Worm (Caenorhabditis elegans): ENCODE measurements around the gene R13A5.11.

The R13A5.11 gene

DNA sequence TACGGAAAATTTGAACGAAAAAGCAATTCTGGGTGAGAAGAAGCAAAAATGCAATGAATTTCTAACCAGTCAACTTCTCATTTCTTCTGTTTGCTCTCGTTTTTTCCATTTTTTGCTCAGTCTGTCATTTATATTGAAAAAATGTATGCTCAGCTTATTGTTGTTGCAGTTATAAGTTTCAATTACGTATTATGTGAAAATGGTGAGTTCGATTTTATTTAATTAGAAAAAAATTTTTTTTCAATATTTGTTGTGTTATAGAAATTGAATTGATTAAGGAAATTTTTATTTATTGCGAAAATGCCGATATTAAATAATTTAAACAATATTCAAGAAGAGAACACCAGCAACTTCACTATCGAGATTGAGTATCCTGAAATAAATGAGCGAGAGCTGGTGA lies 31.3 kb downstream of the R13A5.11 start, which contains the start of gene lgc-12:
Gene lgc-12, plus strand, starts transcription at position 301 of the 400 bp plus-strand sequence.
- TF ChIP-seq dmd-4 (tag; optimal IDR thresholded peaks at IDR 0.05; ENCODE audit: borderline replicate concordance) (no peak), ceh-24 (tag; optimal IDR thresholded peaks at IDR 0.05) (no peak), fkh-6 (tag; optimal IDR thresholded peaks at IDR 0.05) (no peak), sdc-2 (tag; optimal IDR thresholded peaks at IDR 0.05) (no peak), mec-3 (tag; optimal IDR thresholded peaks at IDR 0.05; ENCODE audit: borderline replicate concordance) (no peak), ets-4 (tag; optimal IDR thresholded peaks at IDR 0.05) (no peak), ttx-3 (tag; optimal IDR thresholded peaks at IDR 0.05) (no peak), unc-42 (tag; optimal IDR thresholded peaks at IDR 0.05) (no peak), sox-2 (GFP tag; IDR thresholded peaks at IDR 0.05) (no peak), dve-1 (tag; optimal IDR thresholded peaks at IDR 0.05) (no peak), tbx-2 (tag; optimal IDR thresholded peaks at IDR 0.05) (no peak), ceh-48 (tag; optimal IDR thresholded peaks at IDR 0.05) (no peak), zip-5 (tag; optimal IDR thresholded peaks at IDR 0.05) (no peak), ref-2 (tag; optimal IDR thresholded peaks at IDR 0.05) (no peak), unc-55 (GFP tag; optimal IDR thresholded peaks at IDR 0.05) (no peak), ztf-16 (tag; optimal IDR thresholded peaks at IDR 0.05) (no peak), C08G9.2 (tag; optimal IDR thresholded peaks at IDR 0.05) (no peak), rnt-1 (tag; optimal IDR thresholded peaks at IDR 0.05) (no peak), T23F11.4 (GFP tag; optimal IDR thresholded peaks at IDR 0.05) (no peak), ceh-19 (GFP tag; optimal IDR thresholded peaks at IDR 0.05) (no peak)

DNA sequence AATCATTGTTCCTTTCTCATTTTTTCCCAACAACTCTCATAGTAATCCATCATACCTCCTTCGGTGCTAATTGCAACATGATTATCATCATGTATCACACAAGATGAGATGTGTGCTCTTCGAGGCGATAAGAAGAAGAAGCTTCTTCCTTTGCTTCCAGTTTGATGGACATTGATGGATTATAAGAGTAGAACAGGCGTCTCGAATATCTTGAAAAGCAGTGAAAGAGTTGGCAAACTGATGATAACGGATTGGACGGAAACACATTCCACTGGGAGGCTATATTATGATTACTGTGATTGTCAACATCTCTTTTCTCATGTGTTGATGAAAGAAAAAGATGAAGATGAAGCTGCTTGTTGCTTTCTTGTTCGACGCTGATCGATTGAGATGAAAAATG lies 33.3 kb downstream of the R13A5.11 start:
- TF ChIP-seq ceh-24 (tag; optimal IDR thresholded peaks at IDR 0.05) (no peak), rnt-1 (tag; optimal IDR thresholded peaks at IDR 0.05) (peak; percentile 55), pros-1 (tag; optimal IDR thresholded peaks at IDR 0.05) (no peak), ceh-9 (tag; optimal IDR thresholded peaks at IDR 0.05) (no peak), dmd-4 (tag; optimal IDR thresholded peaks at IDR 0.05; ENCODE audit: borderline replicate concordance) (no peak), F13H6.1 (tag; optimal IDR thresholded peaks at IDR 0.05) (no peak), unc-55 (GFP tag; optimal IDR thresholded peaks at IDR 0.05) (peak; percentile 99), pqm-1 (tag; optimal IDR thresholded peaks at IDR 0.05) (no peak), nfya-1 (tag; optimal IDR thresholded peaks at IDR 0.05) (no peak), ceh-18 (tag; optimal IDR thresholded peaks at IDR 0.05) (peak; percentile 73), pat-9 (tag; optimal IDR thresholded peaks at IDR 0.05) (no peak), eyg-1 (tag; optimal IDR thresholded peaks at IDR 0.05) (no peak), pha-2 (tag; optimal IDR thresholded peaks at IDR 0.05) (no peak), fax-1 (tag; optimal IDR thresholded peaks at IDR 0.05) (no peak), tbx-2 (tag; optimal IDR thresholded peaks at IDR 0.05) (peak; percentile 26), elt-2 (tag; optimal IDR thresholded peaks at IDR 0.05) (no peak)

DNA sequence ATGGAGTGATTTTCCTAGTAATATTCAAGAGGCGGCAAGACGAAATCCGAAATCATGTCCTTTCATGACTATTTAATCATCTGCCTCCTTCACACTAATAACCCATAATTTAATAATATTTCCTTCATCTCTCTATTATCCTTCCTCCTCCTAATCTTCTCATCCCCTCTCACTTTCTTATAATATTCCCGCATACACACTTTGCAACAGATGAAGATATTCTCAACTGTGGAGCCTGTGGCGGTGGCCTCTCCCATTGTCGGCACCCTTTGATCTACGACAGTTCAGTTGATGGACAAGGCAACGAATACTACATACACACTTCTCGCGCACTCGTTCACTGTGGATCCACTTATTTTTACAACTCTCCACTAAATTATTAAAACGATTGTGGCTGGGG lies 34.5 kb downstream of the R13A5.11 start:
- peak; percentile 77 for TF ChIP-seq unc-42 (tag; optimal IDR thresholded peaks at IDR 0.05)
- TF ChIP-seq unc-3 (GFP tag; conservative IDR thresholded peaks at IDR 0.05) = no peak
- no peak for TF ChIP-seq unc-3 (tag; optimal IDR thresholded peaks at IDR 0.05)
- TF ChIP-seq unc-55 (GFP tag; optimal IDR thresholded peaks at IDR 0.05) = peak; percentile 78
- TF ChIP-seq hlh-8 (tag; optimal IDR thresholded peaks at IDR 0.05) = no peak

DNA sequence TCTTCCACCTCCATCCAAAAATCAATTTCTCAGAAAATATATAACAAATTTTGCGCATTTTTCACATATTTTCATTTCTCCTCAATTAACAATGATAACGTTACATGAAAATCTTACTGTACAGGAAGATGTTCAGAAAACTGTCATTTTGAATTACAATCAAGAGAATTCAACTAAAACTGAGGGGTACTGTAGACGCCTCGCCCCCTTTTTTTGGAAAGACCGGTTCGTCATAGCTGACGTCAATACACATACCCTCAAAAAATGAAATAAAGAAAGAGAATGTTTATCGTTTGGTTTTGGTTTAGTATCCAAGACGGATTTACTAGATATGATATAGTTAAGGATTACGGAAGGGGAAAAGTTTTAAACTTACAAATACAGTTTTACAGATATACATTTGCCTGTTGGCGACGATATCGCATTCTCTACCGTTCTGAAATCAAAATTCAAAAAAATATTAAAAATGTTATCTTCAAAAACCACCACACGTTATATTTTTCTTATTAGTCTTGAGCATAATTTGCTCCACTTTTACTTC lies 35.1 kb downstream of the R13A5.11 start:
- no peak for TF ChIP-seq C38D4.7 (GFP tag; optimal IDR thresholded peaks at IDR 0.05)

DNA sequence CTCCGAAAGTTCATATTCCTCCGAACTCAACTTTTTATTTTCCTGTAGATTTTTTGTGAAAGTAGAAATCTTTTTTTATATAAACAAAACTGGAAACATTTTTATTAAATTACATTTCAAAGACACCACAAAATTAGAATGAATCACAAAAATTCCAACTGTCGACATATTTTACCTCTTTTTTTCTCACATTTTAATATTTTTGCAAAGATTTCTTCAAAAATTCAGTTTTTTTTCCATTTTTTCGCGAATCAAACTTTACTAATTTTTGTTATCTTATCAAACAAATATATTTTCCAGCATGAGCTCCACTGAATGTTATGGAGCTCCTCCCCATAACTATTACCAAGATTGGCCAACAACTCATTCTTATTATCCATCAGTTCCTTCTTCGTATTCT lies 37.8 kb downstream of the R13A5.11 start, which contains the start of gene ceh-13:
Gene ceh-13, plus strand, starts transcription at position 301 of the 400 bp plus-strand sequence.
- TF ChIP-seq gmeb-2 (tag; optimal IDR thresholded peaks at IDR 0.05) = no peak
- TF ChIP-seq ceh-2 (tag; optimal IDR thresholded peaks at IDR 0.05) = no peak
- no peak for TF ChIP-seq hlh-30 (tag; optimal IDR thresholded peaks at IDR 0.05; ENCODE audit: insufficient read depth)
- no peak for TF ChIP-seq pha-2 (tag; optimal IDR thresholded peaks at IDR 0.05)
- no peak for TF ChIP-seq che-1 (tag; optimal IDR thresholded peaks at IDR 0.05)
- no peak for TF ChIP-seq ceh-18 (tag; optimal IDR thresholded peaks at IDR 0.05)
- TF ChIP-seq C08G9.2 (tag; optimal IDR thresholded peaks at IDR 0.05) = no peak
- no peak for TF ChIP-seq unc-3 (GFP tag; conservative IDR thresholded peaks at IDR 0.05)
- no peak for TF ChIP-seq unc-3 (tag; optimal IDR thresholded peaks at IDR 0.05)
- no peak for TF ChIP-seq dmd-4 (tag; optimal IDR thresholded peaks at IDR 0.05; ENCODE audit: borderline replicate concordance)
- no peak for TF ChIP-seq pros-1 (tag; optimal IDR thresholded peaks at IDR 0.05)
- no peak for TF ChIP-seq pha-4 (tag; optimal IDR thresholded peaks at IDR 0.05)
- TF ChIP-seq hlh-15 (tag; optimal IDR thresholded peaks at IDR 0.05) = no peak
- TF ChIP-seq T23F11.4 (GFP tag; optimal IDR thresholded peaks at IDR 0.05) = no peak
- no peak for TF ChIP-seq pat-9 (tag; optimal IDR thresholded peaks at IDR 0.05)
- no peak for TF ChIP-seq nhr-232 (tag; optimal IDR thresholded peaks at IDR 0.05)
